Worm (Caenorhabditis elegans) whole organism, mixed stage, embryonic: Measurements from ENCODE around the gene F55C9.11.

Experiments used
- ceh-43 ChIP-seq: fragments of 200-800 bp; sonication (Bioruptor generic); optimal IDR thresholded peaks from 2 replicates; lab custom pipeline; 2018; ENCODE audit warnings: mild to moderate bottlenecking, missing genetic modification characterization, moderate library complexity, missing compliant biosample characterization
- elt-1 ChIP-seq: sonication (generic microtip); optimal IDR thresholded peaks from 2 replicates; lab custom pipeline; 2017; ENCODE audit warnings: missing genetic modification characterization, mild to moderate bottlenecking, missing compliant biosample characterization, antibody characterized with exemption, moderate library complexity, borderline replicate concordance; ENCODE audit not compliant: insufficient read depth
- nhr-237 ChIP-seq: fragments of 150-350 bp; optimal IDR thresholded peaks from 2 replicates; lab custom pipeline; 2014; ENCODE audit warnings: missing biosample characterization, missing genetic modification characterization
- nhr-28 ChIP-seq: fragments of 150-350 bp; optimal IDR thresholded peaks from 2 replicates; lab custom pipeline; 2014; ENCODE audit warnings: missing biosample characterization, missing genetic modification characterization

ce11 chrV:19278488-19278887 lies 31.0 kb downstream of the F55C9.11 start:
- TF ChIP-seq nhr-237 (no peak), elt-1 (no peak), ceh-43 (no peak), nhr-28 (tag; lab: Kevin White, UChicago) (no peak)
